Fruit fly (Drosophila melanogaster): ENCODE results near the gene CG31624.

CG31624 gene

dm6 chr2L:21221114-21221578 is 21.0 kb upstream of the CG31624 start, which contains the start of gene CG8677 (continued):
- TF ChIP-seq Ets65A (GFP tag) (peak; percentile 63), CG3847 (GFP tag; IDR thresholded peaks at IDR 0.05) (peak; percentile 56; the same call in 1 of the 2 replicates), ewg (GFP tag; optimal IDR thresholded peaks at IDR 0.05) (no peak), zfh1 (GFP tag; IDR thresholded peaks at IDR 0.05) (0 out of 3 replicates have a peak, but pooled peaks have one; percentile 9), CG6791 (GFP tag; IDR thresholded peaks at IDR 0.05; ENCODE audit: partially characterized antibody) (peak; percentile 51; the same call in 2 of the 3 replicates), CG4617 (GFP tag; optimal IDR thresholded peaks at IDR 0.05; ENCODE audit: borderline replicate concordance) (peak; percentile 62), aop (GFP tag; IDR thresholded peaks at IDR 0.05) (no peak), Atf6 (GFP tag; IDR thresholded peaks at IDR 0.05) (no peak), CG32532 (GFP tag; IDR thresholded peaks at IDR 0.05) (peak; percentile 44; the same call in 1 of the 2 replicates), CG32767 (GFP tag; IDR thresholded peaks at IDR 0.05) (peak; percentile 39), CG2199 (GFP tag; IDR thresholded peaks at IDR 0.05) (peak; percentile 67; the same call in 1 of the 3 replicates), CG31441 (GFP tag; IDR thresholded peaks at IDR 0.05) (no peak), nmo (GFP tag; optimal IDR thresholded peaks at IDR 0.05) (peak; percentile 19), Stat92E (GFP tag; optimal IDR thresholded peaks at IDR 0.05) (peak in 1 of 3 experiments; percentile 34), zf30C (GFP tag; optimal IDR thresholded peaks at IDR 0.05) (peak; percentile 18), Adf1 (GFP tag; IDR thresholded peaks at IDR 0.05) (no peak), Elba2 (GFP tag; optimal IDR thresholded peaks at IDR 0.05) (peak; percentile 29), org-1 (GFP tag; optimal IDR thresholded peaks at IDR 0.05) (no peak), crp (GFP tag; optimal IDR thresholded peaks at IDR 0.05) (peak in 1 of 2 experiments; percentile 5), p53 (GFP tag; optimal IDR thresholded peaks at IDR 0.05) (peak; percentile 11), cg (GFP tag; optimal IDR thresholded peaks at IDR 0.05) (no peak), chm (GFP tag; IDR thresholded peaks at IDR 0.05) (0 out of 2 replicates have a peak, but pooled peaks have one; percentile 39)

DNA sequence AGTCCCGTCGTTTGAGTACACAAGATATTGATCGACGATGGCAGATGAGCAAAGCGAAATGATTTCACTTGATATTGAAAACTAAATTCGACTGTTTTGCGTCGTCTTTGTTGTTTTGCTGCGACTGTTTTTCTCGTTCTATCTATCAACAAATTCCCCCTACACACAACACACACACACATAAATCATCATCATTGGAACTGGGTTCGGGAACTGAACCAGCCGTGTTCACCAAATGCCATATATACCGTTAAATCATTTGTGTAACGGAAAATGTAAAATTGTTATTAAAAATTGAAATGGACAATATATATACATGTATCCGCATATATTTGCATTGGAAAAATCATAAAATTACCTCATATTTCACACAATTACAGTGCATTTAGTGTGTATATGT is 20.2 kb upstream of the CG31624 start, which contains the start of gene Atg18b:
Atg18b (minus strand) TSS at position 177 of the 400 bp plus-strand sequence.
- TF ChIP-seq slbo (GFP tag; IDR thresholded peaks at IDR 0.05) (no peak), ara (GFP tag; IDR thresholded peaks at IDR 0.05) (no peak), jing (GFP tag; optimal IDR thresholded peaks at IDR 0.05) (no peak), HLH4C (GFP tag; IDR thresholded peaks at IDR 0.05; ENCODE audit: partially characterized antibody) (no peak), CG4617 (GFP tag; optimal IDR thresholded peaks at IDR 0.05; ENCODE audit: borderline replicate concordance) (peak; percentile 12), CG8924 (tag; optimal IDR thresholded peaks at IDR 0.05) (peak; percentile 44), CG1603 (tag; optimal IDR thresholded peaks at IDR 0.05) (no peak), gro (GFP tag; optimal IDR thresholded peaks at IDR 0.05) (no peak), gcm2 (GFP tag; optimal IDR thresholded peaks at IDR 0.05) (no peak), CG18599 (GFP tag; optimal IDR thresholded peaks at IDR 0.05) (no peak), CG6654 (GFP tag; optimal IDR thresholded peaks at IDR 0.05) (no peak), sna (GFP tag; IDR thresholded peaks at IDR 0.05; ENCODE audit: partially characterized antibody) (no peak), D19A (tag; optimal IDR thresholded peaks at IDR 0.05) (no peak), Myb (GFP tag; optimal IDR thresholded peaks at IDR 0.05) (peak; percentile 78), trem (tag; optimal IDR thresholded peaks at IDR 0.05) (no peak), CoRest (tag; optimal IDR thresholded peaks at IDR 0.05) (peak; percentile 14), CG3995 (GFP tag; optimal IDR thresholded peaks at IDR 0.05) (peak; percentile 83), ttk (GFP tag; IDR thresholded peaks at IDR 0.05) (no peak), CG34224 (GFP tag; IDR thresholded peaks at IDR 0.05; ENCODE audit: partially characterized antibody) (no peak), Sox100B (GFP tag; optimal IDR thresholded peaks at IDR 0.05) (no peak), CG15514 (GFP tag; optimal IDR thresholded peaks at IDR 0.05) (peak; percentile 98), cg (GFP tag; optimal IDR thresholded peaks at IDR 0.05) (peak; percentile 62), CG10462 (GFP tag; optimal IDR thresholded peaks at IDR 0.05) (peak; percentile 84), CG32767 (GFP tag; IDR thresholded peaks at IDR 0.05) (no peak), pzg (GFP tag; optimal IDR thresholded peaks at IDR 0.05) (peak; percentile 28), row (GFP tag; IDR thresholded peaks at IDR 0.05) (0 out of 3 replicates have a peak, but pooled peaks have one; percentile 11), bowl (GFP tag; IDR thresholded peaks at IDR 0.05) (no peak), Poxn (GFP tag; IDR thresholded peaks at IDR 0.05) (no peak), vnd (GFP tag; IDR thresholded peaks at IDR 0.05; ENCODE audit: partially characterized antibody) (no peak), Fer1 (GFP tag; optimal IDR thresholded peaks at IDR 0.05) (no peak)
